Fruit fly (Drosophila melanogaster): Measurements from ENCODE around the gene CG12170.

Gene CG12170

DNA sequence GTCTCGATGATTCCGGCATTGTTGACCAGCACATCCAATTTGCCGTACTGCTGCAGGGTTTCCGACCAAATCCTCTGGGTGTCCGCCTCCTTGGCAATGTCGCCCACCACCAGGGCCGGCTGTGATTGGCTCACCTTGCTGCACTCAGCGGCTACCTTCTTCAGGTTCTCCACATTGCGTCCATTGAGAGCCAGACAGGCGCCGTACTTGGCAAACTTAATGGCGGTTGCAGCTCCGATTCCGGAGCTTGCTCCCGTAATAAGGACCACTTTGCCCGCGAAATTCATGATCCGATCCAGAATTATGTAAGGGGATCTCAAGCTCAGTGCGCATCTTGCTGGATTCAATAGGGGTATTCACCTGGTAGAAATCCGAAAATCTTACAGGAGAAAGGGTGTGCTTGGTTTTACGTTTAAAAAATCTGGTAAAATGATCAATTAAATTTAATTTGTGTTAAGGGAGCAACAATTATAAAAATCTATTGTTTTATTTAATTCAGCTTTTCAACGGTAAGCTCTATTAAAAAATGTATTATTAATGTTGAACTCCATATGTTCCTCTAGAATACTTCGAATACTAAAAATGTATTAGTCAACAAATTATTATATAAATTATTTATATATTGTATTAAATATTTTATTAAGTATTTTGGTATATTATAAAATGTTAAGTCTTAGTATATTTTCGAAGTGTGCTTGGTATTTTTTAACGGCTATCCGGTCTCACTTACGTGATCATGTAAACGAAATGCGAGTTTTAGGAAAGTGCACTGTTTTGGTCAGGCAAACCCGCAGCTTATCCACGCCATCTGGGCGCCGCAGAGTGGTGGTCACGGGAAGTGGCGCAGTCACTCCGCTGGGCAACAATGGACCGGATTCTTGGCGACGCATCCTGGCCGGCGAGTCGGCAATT, at the start of gene CG12170, which contains the start of gene CG31548:
TSS of gene CG12170 (plus strand) at position 716 of the 912 bp plus-strand sequence.
TSS of gene CG31548 (minus strand) at position 334 of the 912 bp plus-strand sequence.
- TF ChIP-seq noc (tag; optimal IDR thresholded peaks at IDR 0.05), result peak; percentile 7

- no peak for TF ChIP-seq noc (tag; optimal IDR thresholded peaks at IDR 0.05)
These were observed 49.0 kb upstream of the CG12170 start, which contains the start of gene CG2926 for dm6 chr3R:5587863-5588519. CG2926 (minus strand) TSS chr3R:5588380.

dm6 chr3R:5588573-5588972, 48.5 kb upstream of the CG12170 start, which contains the start of gene PolZ2:
PolZ2 (plus strand) TSS chr3R:5588873.
- TF ChIP-seq noc (tag; optimal IDR thresholded peaks at IDR 0.05), result no peak

- no peak for TF ChIP-seq noc (tag; optimal IDR thresholded peaks at IDR 0.05)
These were observed 45.6 kb upstream of the CG12170 start, which contains the start of the genes noi and Vha26 for dm6 chr3R:5591398-5591853. noi (minus strand) TSS chr3R:5591459. Vha26 (plus strand) TSS chr3R:5591763.

DNA sequence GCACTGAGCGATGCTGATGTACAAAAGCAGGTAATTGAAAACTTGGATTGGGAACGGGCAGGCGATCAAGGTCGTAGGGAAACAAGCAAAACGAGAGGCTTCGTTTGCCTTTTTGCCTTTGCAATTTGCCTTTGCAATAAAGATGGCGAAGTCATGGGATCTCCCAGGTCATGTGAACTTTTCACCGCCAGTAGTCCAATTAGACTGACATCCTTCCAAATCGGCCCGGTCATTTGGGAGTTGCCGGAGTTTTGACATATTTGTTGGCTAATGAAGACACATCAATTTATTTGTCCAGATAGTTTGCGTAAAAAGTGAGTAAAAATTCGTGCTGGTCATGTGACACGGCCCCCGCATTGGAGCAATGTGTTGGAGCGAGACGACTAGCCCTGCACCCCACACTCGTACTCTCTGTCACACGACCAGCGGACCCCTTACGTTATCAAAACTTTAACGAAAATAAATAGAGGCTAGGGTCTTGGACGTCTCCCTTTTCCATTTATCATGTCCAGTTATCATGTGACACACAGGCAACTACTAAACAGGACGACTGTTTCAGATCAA, 44.9 kb upstream of the CG12170 start:
- TF ChIP-seq noc (tag; optimal IDR thresholded peaks at IDR 0.05), result no peak

DNA sequence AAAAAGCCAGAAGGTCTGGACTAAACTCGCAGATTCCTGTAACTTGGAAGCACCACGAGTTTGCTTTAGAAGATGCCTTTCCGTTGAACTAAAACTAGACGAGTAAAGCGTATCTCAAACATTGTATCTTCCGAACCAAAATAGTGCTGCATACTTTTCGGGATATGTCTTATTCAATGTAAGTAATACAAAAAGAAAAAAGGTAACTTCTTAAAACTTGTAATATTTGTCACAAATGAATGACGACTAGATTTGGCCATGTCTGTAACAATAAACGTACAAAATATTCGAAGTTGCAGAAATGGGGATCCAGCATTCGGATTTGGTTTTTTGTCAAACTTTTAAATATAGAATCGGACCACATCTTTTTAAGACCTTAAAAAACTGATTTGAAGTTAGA, 42.2 kb upstream of the CG12170 start:
- TF ChIP-seq noc (tag; optimal IDR thresholded peaks at IDR 0.05), result no peak

- TF ChIP-seq noc (tag; optimal IDR thresholded peaks at IDR 0.05), result no peak
These were observed 37.3 kb upstream of the CG12170 start for dm6 chr3R:5599521-5600360.

- TF ChIP-seq noc (tag; optimal IDR thresholded peaks at IDR 0.05), result no peak
These were observed 36.5 kb upstream of the CG12170 start for dm6 chr3R:5600361-5601043.

DNA sequence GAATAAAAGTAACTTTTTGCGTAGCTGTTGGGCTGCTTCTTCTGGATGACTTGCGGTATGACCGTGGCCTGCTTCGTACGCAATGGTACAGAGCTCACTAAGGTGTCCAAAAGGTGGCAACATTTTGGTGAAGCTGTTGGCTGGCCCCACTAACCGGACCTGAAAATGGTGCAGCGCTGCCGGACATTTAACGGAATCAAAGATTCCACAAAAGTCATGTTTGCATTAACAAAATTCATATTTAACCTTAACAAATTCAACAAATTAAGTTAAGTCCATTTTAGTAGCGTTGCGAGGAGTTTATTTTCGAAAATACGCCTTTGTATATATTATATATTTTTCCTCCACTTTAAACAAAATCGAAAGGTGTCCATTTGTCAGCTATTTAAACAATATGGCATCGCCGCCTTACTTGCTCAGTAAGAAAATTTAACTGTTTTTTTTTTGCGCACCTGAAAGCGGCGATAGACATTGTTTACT, 36.0 kb upstream of the CG12170 start, which contains the start of the genes kra and SecS:
TSS of gene kra (minus strand) at position 93 of the 480 bp plus-strand sequence.
TSS of gene SecS (plus strand) at position 390 of the 480 bp plus-strand sequence.
- peak; percentile 55 for TF ChIP-seq noc (tag; optimal IDR thresholded peaks at IDR 0.05)

DNA sequence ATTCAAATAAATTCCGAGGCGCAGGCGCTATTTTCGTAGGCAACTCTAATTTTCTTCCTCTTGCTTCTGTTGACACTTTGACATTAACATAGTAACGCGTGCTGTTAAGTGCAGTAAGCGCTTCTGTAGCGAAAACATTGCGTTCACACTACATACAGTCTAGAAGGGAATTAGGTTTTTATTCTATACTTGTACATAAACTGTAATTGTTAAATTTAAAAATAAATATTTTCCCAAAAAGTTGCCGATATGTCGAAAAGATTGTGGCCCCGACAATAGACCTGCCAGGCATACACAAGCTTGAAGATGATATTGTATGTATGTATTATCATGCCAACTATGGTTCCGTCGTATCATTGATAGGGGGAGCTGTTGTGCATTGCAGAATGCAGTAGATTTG, 30.6 kb upstream of the CG12170 start, which contains the start of gene asl:
TSS of gene asl (minus strand) at position 67 of the 400 bp plus-strand sequence.
- no peak for TF ChIP-seq noc (tag; optimal IDR thresholded peaks at IDR 0.05)

- TF ChIP-seq noc (tag; optimal IDR thresholded peaks at IDR 0.05), result no peak
These were observed 28.6 kb upstream of the CG12170 start for dm6 chr3R:5608422-5608821.

- TF ChIP-seq noc (tag; optimal IDR thresholded peaks at IDR 0.05), result no peak
These were observed 26.4 kb upstream of the CG12170 start for dm6 chr3R:5610656-5611055.

- no peak for TF ChIP-seq noc (tag; optimal IDR thresholded peaks at IDR 0.05)
These were observed 25.9 kb upstream of the CG12170 start for dm6 chr3R:5611167-5611566.

- TF ChIP-seq noc (tag; optimal IDR thresholded peaks at IDR 0.05), result no peak
These were observed 25.3 kb upstream of the CG12170 start for dm6 chr3R:5611733-5612132.
